Worm (Caenorhabditis elegans) whole organism, L4/young adult: Measurements from ENCODE around the gene rps-21.

ENCODE experiments used
- W03F9.2 ChIP-seq: fragments of 150-350 bp; optimal IDR thresholded peaks from 2 replicates; lab custom pipeline; 2014; ENCODE audit warnings: missing biosample characterization, missing genetic modification characterization
- dao-5 ChIP-seq: sonication (generic microtip); optimal IDR thresholded peaks from 2 replicates; lab custom pipeline; 2016; ENCODE audit warnings: missing genotype, missing genetic modification characterization, moderate library complexity, missing compliant biosample characterization
- him-1 ChIP-seq: sonication (generic microtip); optimal IDR thresholded peaks from 2 replicates; lab custom pipeline; 2016; ENCODE audit warnings: missing genotype, missing genetic modification reagents, missing genetic modification characterization, missing compliant biosample characterization

DNA sequence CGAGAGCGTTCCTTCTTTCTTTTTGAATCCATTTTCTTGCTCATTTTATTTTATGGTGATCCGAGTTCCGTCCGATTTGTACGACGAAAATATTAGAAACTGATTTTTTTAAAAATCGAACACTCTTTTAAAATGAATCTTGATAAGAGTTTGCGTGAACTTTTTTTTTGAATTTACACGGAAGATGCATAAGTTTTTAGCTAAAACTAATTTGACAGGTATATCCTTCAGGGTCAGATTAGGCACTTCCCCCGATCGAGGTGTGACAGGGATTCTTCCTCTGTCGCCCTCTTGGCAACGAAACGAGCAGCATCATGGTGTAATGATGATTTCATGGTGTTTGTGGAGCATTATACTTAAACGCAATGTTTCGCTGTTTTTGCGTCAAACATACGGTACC lies 5.9 kb upstream of the rps-21 start, which contains the start of gene F37C12.18:
- TF ChIP-seq W03F9.2 (no peak), dao-5 (tag; lab: Kevin White, UChicago) (no peak), him-1 (tag; lab: Kevin White, UChicago) (no peak)
